Fruit fly (Drosophila melanogaster) whole organism, embryonic: Measurements from ENCODE around the gene Sbds.
A peak's percentile ranks its signal among the peaks of the same experiment; 100 is the strongest.

Experiments
- Adf1 ChIP-seq: fragments of 200-800 bp; sonication (Bioruptor generic); IDR thresholded peaks from 2 replicates; pipeline ENCODE4 v1.3.6; 2022; ENCODE audit warnings: missing biosample characterization, missing genetic modification characterization
- Aef1 ChIP-seq: fragments of 200-800 bp; sonication (Bioruptor generic); IDR thresholded peaks from 3 replicates; pipeline ENCODE4 v1.3.6; 2022; ENCODE audit warnings: missing biosample characterization, missing genetic modification characterization
- CG10543 ChIP-seq: fragments of 200-800 bp; sonication (Bioruptor generic); optimal IDR thresholded peaks from 3 replicates; lab custom pipeline; 2017; ENCODE audit warnings: missing biosample characterization, mild to moderate bottlenecking, missing genetic modification characterization, moderate library complexity
- CG11247 ChIP-seq: fragments of 200-800 bp; sonication (Bioruptor generic); IDR thresholded peaks from 2 replicates; pipeline ENCODE4 v1.3.6; 2022; ENCODE audit warnings: missing biosample characterization, missing genetic modification characterization
- CG12236 ChIP-seq: fragments of 200-800 bp; sonication (Bioruptor generic); optimal IDR thresholded peaks from 2 replicates; lab custom pipeline; 2016; ENCODE audit warnings: missing biosample characterization, missing genetic modification characterization
- CG14050 ChIP-seq: fragments of 200-800 bp; sonication (Bioruptor generic); IDR thresholded peaks from 3 replicates; pipeline ENCODE4 v1.3.6; 2022; ENCODE audit warnings: missing biosample characterization, missing genetic modification characterization
- CG1602 ChIP-seq: fragments of 200-800 bp; sonication (Bioruptor generic); optimal IDR thresholded peaks from 3 replicates; lab custom pipeline; 2016; ENCODE audit warnings: missing biosample characterization, missing genetic modification characterization
- CG17385 ChIP-seq: fragments of 200-800 bp; sonication (Bioruptor generic); optimal IDR thresholded peaks from 3 replicates; lab custom pipeline; 2018; ENCODE audit warnings: missing biosample characterization, mild to moderate bottlenecking, missing genetic modification characterization
- CG18011 ChIP-seq: fragments of 200-800 bp; sonication (Bioruptor generic); optimal IDR thresholded peaks from 2 replicates; lab custom pipeline; 2017; ENCODE audit warnings: missing biosample characterization, missing genetic modification characterization, mild to moderate bottlenecking, moderate library complexity, missing genotype
- CG18262 ChIP-seq: fragments of 200-800 bp; optimal IDR thresholded peaks from 3 replicates; lab custom pipeline; 2019; ENCODE audit warnings: missing biosample characterization, mild to moderate bottlenecking, missing genetic modification characterization, moderate library complexity
- CG2116 ChIP-seq: fragments of 200-800 bp; sonication (Bioruptor generic); optimal IDR thresholded peaks from 3 replicates; lab custom pipeline; 2018; ENCODE audit warnings: missing biosample characterization, mild to moderate bottlenecking, missing genetic modification characterization
- CG2712 ChIP-seq: fragments of 200-800 bp; optimal IDR thresholded peaks from 3 replicates; lab custom pipeline; 2019; ENCODE audit warnings: missing biosample characterization, mild to moderate bottlenecking, missing genetic modification characterization, moderate library complexity
- CG2875 ChIP-seq: fragments of 200-800 bp; sonication (Bioruptor generic); optimal IDR thresholded peaks from 2 replicates; lab custom pipeline; 2017; ENCODE audit warnings: missing biosample characterization, mild to moderate bottlenecking, missing genetic modification characterization, missing genetic modification reagents
- CG30431 ChIP-seq: fragments of 200-800 bp; sonication (Bioruptor generic); optimal IDR thresholded peaks from 2 replicates; lab custom pipeline; 2017; ENCODE audit warnings: missing biosample characterization, missing genetic modification characterization
- CG34422 ChIP-seq: fragments of 200-800 bp; sonication (Bioruptor generic); IDR thresholded peaks from 3 replicates; pipeline ENCODE4 v1.3.6; 2022; ENCODE audit warnings: missing biosample characterization, missing genetic modification characterization
- CG8478 ChIP-seq: fragments of >200 bp; optimal IDR thresholded peaks from 2 replicates; lab custom pipeline; 2018
- CrebB ChIP-seq: fragments of 200-800 bp; sonication (Bioruptor generic); optimal IDR thresholded peaks from 3 replicates; lab custom pipeline; 2018; ENCODE audit warnings: missing biosample characterization, mild to moderate bottlenecking, missing genetic modification characterization
- Dad ChIP-seq: fragments of 200-800 bp; sonication (Bioruptor generic); optimal IDR thresholded peaks from 3 replicates; lab custom pipeline; 2016; ENCODE audit warnings: missing biosample characterization, missing genetic modification characterization
- Dfd ChIP-seq, 2 experiments: fragments of >200 bp; optimal IDR thresholded peaks; 2 replicates each; lab custom pipeline; 2017; ENCODE audit warnings: missing biosample characterization in 2 of 2, missing genetic modification characterization in 2 of 2
- Elba2 ChIP-seq: fragments of 200-800 bp; sonication (Bioruptor generic); optimal IDR thresholded peaks from 3 replicates; lab custom pipeline; 2016; ENCODE audit warnings: missing biosample characterization, missing genetic modification characterization
- Ets65A ChIP-seq: fragments of 200-800 bp; sonication (Bioruptor generic); peaks from one replicate; lab custom pipeline; 2016; ENCODE audit warnings: missing biosample characterization, missing genetic modification characterization
- HHEX ChIP-seq: fragments of 200-800 bp; sonication (Bioruptor generic); optimal IDR thresholded peaks from 3 replicates; lab custom pipeline; 2017; ENCODE audit warnings: missing biosample characterization, mild to moderate bottlenecking, missing genetic modification characterization, missing genetic modification reagents
- Hsf ChIP-seq: fragments of 200-800 bp; sonication (Bioruptor generic); optimal IDR thresholded peaks from 3 replicates; lab custom pipeline; 2016; ENCODE audit warnings: missing biosample characterization, missing genetic modification characterization
- Lpt ChIP-seq: fragments of >200 bp; optimal IDR thresholded peaks from 2 replicates; lab custom pipeline; 2018; ENCODE audit warnings: missing biosample characterization, missing genetic modification characterization
- Nf-YC ChIP-seq: fragments of 200-800 bp; optimal IDR thresholded peaks from 3 replicates; lab custom pipeline; 2019; ENCODE audit warnings: missing biosample characterization, mild to moderate bottlenecking, missing genetic modification characterization, moderate library complexity
- Rx ChIP-seq: fragments of 200-800 bp; sonication (Bioruptor generic); IDR thresholded peaks from 2 replicates; pipeline ENCODE4 v1.3.6; 2022; ENCODE audit warnings: missing biosample characterization, missing genetic modification characterization
- Taf1 ChIP-seq: fragments of 200-800 bp; sonication (Bioruptor generic); IDR thresholded peaks from 2 replicates; pipeline ENCODE4 v1.3.6; 2022; ENCODE audit warnings: missing biosample characterization, missing genetic modification characterization
- btn ChIP-seq: fragments of 200-800 bp; sonication (Bioruptor generic); optimal IDR thresholded peaks from 2 replicates; lab custom pipeline; 2016; ENCODE audit warnings: missing biosample characterization, missing genetic modification characterization
- cas ChIP-seq: fragments of 200-800 bp; sonication (Bioruptor generic); IDR thresholded peaks from 2 replicates; pipeline ENCODE4 v1.3.6; 2022; ENCODE audit warnings: missing biosample characterization, missing genetic modification characterization
- cg ChIP-seq: fragments of 200-800 bp; sonication (Bioruptor generic); optimal IDR thresholded peaks from 3 replicates; lab custom pipeline; 2019; ENCODE audit warnings: missing biosample characterization, mild to moderate bottlenecking, missing genetic modification characterization, moderate library complexity
- crp ChIP-seq, 2 experiments: fragments of 200-800 bp; sonication (Bioruptor generic); optimal IDR thresholded peaks; 2 replicates in 1 of 2; 3 replicates in 1 of 2; lab custom pipeline; 2017; ENCODE audit warnings: missing biosample characterization in 2 of 2, missing genetic modification characterization in 2 of 2, mild to moderate bottlenecking in 1 of 2, moderate library complexity in 1 of 2
- exex ChIP-seq: fragments of 200-800 bp; sonication (Bioruptor generic); optimal IDR thresholded peaks from 4 replicates; lab custom pipeline; 2018; ENCODE audit warnings: missing biosample characterization, mild to moderate bottlenecking, missing genetic modification characterization, moderate library complexity
- fd102C ChIP-seq: fragments of 200-800 bp; sonication (Bioruptor generic); optimal IDR thresholded peaks from 2 replicates; lab custom pipeline; 2018; ENCODE audit warnings: missing biosample characterization, mild to moderate bottlenecking, missing genetic modification characterization, moderate library complexity
- gsb ChIP-seq: fragments of 200-800 bp; sonication (Bioruptor generic); IDR thresholded peaks from 2 replicates; pipeline ENCODE4 v1.3.6; 2022; ENCODE audit warnings: missing biosample characterization, missing genetic modification characterization
- jing ChIP-seq: fragments of 200-800 bp; sonication (Bioruptor generic); optimal IDR thresholded peaks from 2 replicates; lab custom pipeline; 2018; ENCODE audit warnings: missing biosample characterization, mild to moderate bottlenecking, missing genetic modification characterization
- kay ChIP-seq: fragments of 200-800 bp; sonication (Bioruptor generic); optimal IDR thresholded peaks from 2 replicates; lab custom pipeline; 2016; ENCODE audit warnings: missing biosample characterization, missing genetic modification characterization
- knrl ChIP-seq: fragments of 200-800 bp; sonication (Bioruptor generic); IDR thresholded peaks from 3 replicates; pipeline ENCODE4 v1.3.6; 2022; ENCODE audit warnings: missing biosample characterization, missing genetic modification characterization; ENCODE audit not compliant: partially characterized antibody
- pfk ChIP-seq: fragments of 200-800 bp; sonication (Bioruptor generic); optimal IDR thresholded peaks from 2 replicates; lab custom pipeline; 2018; ENCODE audit warnings: missing biosample characterization, mild to moderate bottlenecking, missing genetic modification characterization, moderate library complexity
- pnt ChIP-seq: fragments of 200-800 bp; sonication (Bioruptor generic); optimal IDR thresholded peaks from 3 replicates; lab custom pipeline; 2016; ENCODE audit warnings: missing biosample characterization, missing genetic modification characterization
- pros ChIP-seq: fragments of 200-800 bp; sonication (Bioruptor generic); optimal IDR thresholded peaks from 3 replicates; lab custom pipeline; 2019; ENCODE audit warnings: missing biosample characterization, mild to moderate bottlenecking, missing genetic modification characterization, moderate library complexity
- repo ChIP-seq: fragments of 200-800 bp; sonication (Bioruptor generic); optimal IDR thresholded peaks from 2 replicates; lab custom pipeline; 2016; ENCODE audit warnings: missing biosample characterization, missing genetic modification characterization
- salm ChIP-seq: fragments of 200-800 bp; sonication (Bioruptor generic); optimal IDR thresholded peaks from 2 replicates; lab custom pipeline; 2018; ENCODE audit warnings: missing biosample characterization, mild to moderate bottlenecking, missing genetic modification characterization
- sd ChIP-seq: fragments of 200-800 bp; sonication (Bioruptor generic); optimal IDR thresholded peaks from 3 replicates; lab custom pipeline; 2018; ENCODE audit warnings: missing biosample characterization, mild to moderate bottlenecking, missing genetic modification characterization, moderate library complexity
- tap ChIP-seq: fragments of 200-800 bp; optimal IDR thresholded peaks from 3 replicates; lab custom pipeline; 2019; ENCODE audit warnings: missing biosample characterization, mild to moderate bottlenecking, missing genetic modification characterization, moderate library complexity
- tll ChIP-seq, 2 experiments: fragments of 200-800 bp in 1 of 2; fragments of >200 bp in 1 of 2; sonication (Bioruptor generic) in 1 of 2; optimal IDR thresholded peaks; 2 replicates each; lab custom pipeline; 2017 to 2019; ENCODE audit warnings: missing biosample characterization in 2 of 2, missing genetic modification characterization in 2 of 2, mild to moderate bottlenecking in 1 of 2, moderate library complexity in 1 of 2
- tx ChIP-seq: fragments of 200-800 bp; sonication (Bioruptor generic); optimal IDR thresholded peaks from 2 replicates; lab custom pipeline; 2016; ENCODE audit warnings: missing biosample characterization, missing genetic modification characterization
- usp ChIP-seq: fragments of >200 bp; optimal IDR thresholded peaks from 2 replicates; lab custom pipeline; 2017; ENCODE audit warnings: missing biosample characterization, missing genetic modification characterization
- vnd ChIP-seq: fragments of 200-800 bp; sonication (Bioruptor generic); IDR thresholded peaks from 3 replicates; pipeline ENCODE4 v1.3.6; 2022; ENCODE audit warnings: missing biosample characterization, missing genetic modification characterization; ENCODE audit not compliant: partially characterized antibody
- wek ChIP-seq: fragments of 200-800 bp; sonication (Bioruptor generic); optimal IDR thresholded peaks from 3 replicates; lab custom pipeline; 2018; ENCODE audit warnings: missing biosample characterization, mild to moderate bottlenecking, missing genetic modification characterization, moderate library complexity

Sbds gene

dm6 chr3L:6743346-6744165 is 9.2 kb upstream of the Sbds start (continued):
- TF ChIP-seq Aef1, result peak; percentile 81; the same call in 2 of the 3 replicates
- TF ChIP-seq fd102C, result no peak
- no peak; the same call in 2 of the 3 replicates for TF ChIP-seq knrl
- TF ChIP-seq wek (GFP tag; lab: Kevin White, UChicago), result peak; percentile 47
- no peak for TF ChIP-seq CG14050 (GFP tag; lab: Robert Waterston, UW)
- peak; percentile 97 for TF ChIP-seq cg (GFP tag; lab: Kevin White, UChicago)
- TF ChIP-seq tll (GFP tag; optimal IDR thresholded peaks at IDR 0.05; lab: Kevin White, UChicago), result peak in 1 of 2 experiments; percentile 48
- TF ChIP-seq gsb (GFP tag; lab: Robert Waterston, UW), result no peak
- no peak for TF ChIP-seq exex (tag; lab: Kevin White, UChicago)
- TF ChIP-seq repo, result no peak
- TF ChIP-seq CG11247 (GFP tag; lab: Robert Waterston, UW), result peak; percentile 42
- TF ChIP-seq Adf1 (GFP tag; lab: Robert Waterston, UW), result peak; percentile 18; the same call in 1 of the 2 replicates
- TF ChIP-seq Dfd (GFP tag; optimal IDR thresholded peaks at IDR 0.05; lab: Kevin White, UChicago), result no peak
- TF ChIP-seq Nf-YC (tag; lab: Kevin White, UChicago), result peak; percentile 29
- 0 out of 2 replicates have a peak, but pooled peaks have one; percentile 29 for TF ChIP-seq Rx (GFP tag; lab: Robert Waterston, UW)
- TF ChIP-seq tap (tag; lab: Kevin White, UChicago), result no peak
- no peak for TF ChIP-seq Dad
- peak; percentile 55 for TF ChIP-seq pros
- TF ChIP-seq CG2875 (GFP tag; lab: Kevin White, UChicago), result no peak
- peak; percentile 44 for TF ChIP-seq HHEX (GFP tag; lab: Kevin White, UChicago)
- TF ChIP-seq CG30431 (GFP tag; lab: Kevin White, UChicago), result no peak
- no peak for TF ChIP-seq tx (GFP tag; lab: Kevin White, UChicago)
- TF ChIP-seq Lpt (GFP tag; lab: Kevin White, UChicago), result no peak
- TF ChIP-seq usp (GFP tag; lab: Kevin White, UChicago), result no peak
- peak; percentile 86 for TF ChIP-seq CG2116 (GFP tag; lab: Kevin White, UChicago)
- no peak for TF ChIP-seq btn (GFP tag; lab: Kevin White, UChicago)
- peak in 1 of 2 experiments; percentile 83 for TF ChIP-seq crp (GFP tag; optimal IDR thresholded peaks at IDR 0.05; lab: Kevin White, UChicago)
- peak; percentile 48 for TF ChIP-seq pfk (GFP tag; lab: Kevin White, UChicago)
- peak; percentile 57 for TF ChIP-seq CG18262
- no peak for TF ChIP-seq Elba2 (GFP tag; lab: Kevin White, UChicago)
- no peak for TF ChIP-seq vnd
- TF ChIP-seq salm (tag; lab: Kevin White, UChicago), result no peak
- no peak for TF ChIP-seq kay (GFP tag; lab: Kevin White, UChicago)
- TF ChIP-seq CG10543, result peak; percentile 51
- no peak for TF ChIP-seq jing
- TF ChIP-seq Taf1 (GFP tag; lab: Robert Waterston, UW), result no peak
- peak; percentile 45 for TF ChIP-seq sd (tag; lab: Kevin White, UChicago)
- TF ChIP-seq pnt, result no peak
- TF ChIP-seq CG18011 (GFP tag; lab: Kevin White, UChicago), result no peak
- peak; percentile 68 for TF ChIP-seq Ets65A (GFP tag; lab: Kevin White, UChicago)
- no peak for TF ChIP-seq cas (GFP tag; lab: Robert Waterston, UW)
- peak; percentile 35 for TF ChIP-seq CG1602 (GFP tag; lab: Kevin White, UChicago)
- peak; percentile 11 for TF ChIP-seq CrebB (tag; lab: Kevin White, UChicago)
- TF ChIP-seq CG12236 (GFP tag; lab: Kevin White, UChicago), result no peak
- TF ChIP-seq CG34422 (GFP tag; lab: Robert Waterston, UW), result peak; percentile 91
- peak; percentile 16 for TF ChIP-seq CG2712 (tag; lab: Kevin White, UChicago)
- TF ChIP-seq CG17385 (GFP tag; lab: Kevin White, UChicago), result peak; percentile 50
- no peak for TF ChIP-seq Hsf
- peak; percentile 84 for TF ChIP-seq CG8478 (lab: Kevin White, UChicago)
